Fruit fly (Drosophila melanogaster) whole organism, embryonic: Measurements from ENCODE around the gene CG31627.

Source experiments
- Asciz ChIP-seq: fragments of 200-800 bp; sonication (Bioruptor generic); optimal IDR thresholded peaks from 2 replicates; lab custom pipeline; 2017; ENCODE audit warnings: missing biosample characterization, mild to moderate bottlenecking, missing genetic modification characterization, missing genetic modification reagents
- B-H2 ChIP-seq: fragments of 200-800 bp; sonication (Bioruptor generic); optimal IDR thresholded peaks from 2 replicates; lab custom pipeline; 2018; ENCODE audit warnings: missing biosample characterization, mild to moderate bottlenecking, missing genetic modification characterization
- Bdp1 ChIP-seq: fragments of 200-800 bp; sonication (Bioruptor generic); optimal IDR thresholded peaks from 3 replicates; lab custom pipeline; 2016; ENCODE audit warnings: missing biosample characterization, missing genetic modification characterization
- CG10267 ChIP-seq: fragments of 200-800 bp; sonication (Bioruptor generic); optimal IDR thresholded peaks from 2 replicates; lab custom pipeline; 2018; ENCODE audit warnings: missing biosample characterization, mild to moderate bottlenecking, missing genetic modification characterization, moderate library complexity
- CG10543 ChIP-seq: fragments of 200-800 bp; sonication (Bioruptor generic); optimal IDR thresholded peaks from 3 replicates; lab custom pipeline; 2017; ENCODE audit warnings: missing biosample characterization, mild to moderate bottlenecking, missing genetic modification characterization, moderate library complexity
- CG10959 ChIP-seq: fragments of 200-800 bp; sonication (Bioruptor generic); IDR thresholded peaks from 2 replicates; pipeline ENCODE4 v1.3.6; 2022; ENCODE audit warnings: missing biosample characterization, missing genetic modification characterization
- CG11504 ChIP-seq: fragments of 200-800 bp; sonication (Bioruptor generic); optimal IDR thresholded peaks from 3 replicates; lab custom pipeline; 2019; ENCODE audit warnings: missing biosample characterization, mild to moderate bottlenecking, missing genetic modification characterization, moderate library complexity
- CG11560 ChIP-seq: fragments of 200-800 bp; sonication (Bioruptor generic); IDR thresholded peaks from 3 replicates; pipeline ENCODE4 v1.3.6; 2022; ENCODE audit warnings: missing biosample characterization, missing genetic modification characterization
- CG11723 ChIP-seq: fragments of 200-800 bp; sonication (Bioruptor generic); optimal IDR thresholded peaks from 2 replicates; lab custom pipeline; 2017; ENCODE audit warnings: missing biosample characterization, mild to moderate bottlenecking, missing genetic modification characterization
- CG12071 ChIP-seq: fragments of 200-800 bp; sonication (Bioruptor generic); optimal IDR thresholded peaks from 3 replicates; lab custom pipeline; 2018; ENCODE audit warnings: missing biosample characterization, mild to moderate bottlenecking, missing genetic modification characterization
- CG13123 ChIP-seq: fragments of 200-800 bp; sonication (Bioruptor generic); optimal IDR thresholded peaks from 2 replicates; lab custom pipeline; 2016; ENCODE audit warnings: missing biosample characterization, missing genetic modification characterization
- CG14014 ChIP-seq: fragments of 200-800 bp; sonication (Bioruptor generic); IDR thresholded peaks from 2 replicates; pipeline ENCODE4 v1.3.6; 2022; ENCODE audit warnings: missing biosample characterization, missing genetic modification characterization
- CG14441 ChIP-seq: fragments of 200-800 bp; sonication (Bioruptor generic); IDR thresholded peaks from 2 replicates; pipeline ENCODE4 v1.3.6; 2022; ENCODE audit warnings: missing biosample characterization, missing genetic modification characterization
- CG16779 ChIP-seq: fragments of 200-800 bp; sonication (Bioruptor generic); IDR thresholded peaks from 2 replicates; pipeline ENCODE4 v1.3.6; 2022; ENCODE audit warnings: missing biosample characterization, missing genetic modification characterization
- CG17359 ChIP-seq: fragments of 200-800 bp; sonication (Bioruptor generic); optimal IDR thresholded peaks from 3 replicates; lab custom pipeline; 2018; ENCODE audit warnings: missing biosample characterization, mild to moderate bottlenecking, missing genetic modification characterization, moderate library complexity
- CG17568 ChIP-seq: fragments of 200-800 bp; sonication (Bioruptor generic); optimal IDR thresholded peaks from 2 replicates; lab custom pipeline; 2018; ENCODE audit warnings: missing biosample characterization, mild to moderate bottlenecking, missing genetic modification characterization, moderate library complexity
- CG1792 ChIP-seq: fragments of 200-800 bp; sonication (Bioruptor generic); optimal IDR thresholded peaks from 2 replicates; lab custom pipeline; 2016; ENCODE audit warnings: missing biosample characterization, missing genetic modification characterization
- CG2712 ChIP-seq: fragments of 200-800 bp; optimal IDR thresholded peaks from 3 replicates; lab custom pipeline; 2019; ENCODE audit warnings: missing biosample characterization, mild to moderate bottlenecking, missing genetic modification characterization, moderate library complexity
- CG31365 ChIP-seq: fragments of 200-800 bp; sonication (Bioruptor generic); optimal IDR thresholded peaks from 2 replicates; lab custom pipeline; 2018; ENCODE audit warnings: missing biosample characterization, mild to moderate bottlenecking, missing genetic modification characterization
- CG32532 ChIP-seq: fragments of 200-800 bp; sonication (Bioruptor generic); IDR thresholded peaks from 2 replicates; pipeline ENCODE4 v1.3.6; 2022; ENCODE audit warnings: missing biosample characterization, missing genetic modification characterization
- CG32772 ChIP-seq: fragments of 200-800 bp; sonication (Bioruptor generic); IDR thresholded peaks from 2 replicates; pipeline ENCODE4 v1.3.6; 2022; ENCODE audit warnings: missing biosample characterization, missing genetic modification characterization
- CG34376 ChIP-seq: fragments of 200-800 bp; sonication (Bioruptor generic); optimal IDR thresholded peaks from 2 replicates; lab custom pipeline; 2018; ENCODE audit warnings: missing biosample characterization, mild to moderate bottlenecking, missing genetic modification characterization
- CG4360 ChIP-seq: fragments of 200-800 bp; sonication (Bioruptor generic); IDR thresholded peaks from 2 replicates; pipeline ENCODE4 v1.3.6; 2022; ENCODE audit warnings: missing biosample characterization, missing genetic modification characterization
- CG6765 ChIP-seq: fragments of 200-800 bp; sonication (Bioruptor generic); optimal IDR thresholded peaks from 3 replicates; lab custom pipeline; 2017; ENCODE audit warnings: missing biosample characterization, mild to moderate bottlenecking, missing genetic modification characterization
- CG7556 ChIP-seq: fragments of 200-800 bp; sonication (Bioruptor generic); optimal IDR thresholded peaks from 2 replicates; lab custom pipeline; 2017; ENCODE audit warnings: missing biosample characterization, mild to moderate bottlenecking, missing genetic modification characterization
- CG9727 ChIP-seq: fragments of 200-800 bp; sonication (Bioruptor generic); optimal IDR thresholded peaks from 3 replicates; lab custom pipeline; 2017; ENCODE audit warnings: missing biosample characterization, mild to moderate bottlenecking, missing genetic modification characterization
- CG9932 ChIP-seq: fragments of 200-800 bp; sonication (Bioruptor generic); IDR thresholded peaks from 2 replicates; pipeline ENCODE4 v1.3.6; 2022; ENCODE audit warnings: missing biosample characterization, missing genetic modification characterization
- CHES-1-like ChIP-seq: fragments of 200-800 bp; sonication (Bioruptor generic); optimal IDR thresholded peaks from 2 replicates; lab custom pipeline; 2016; ENCODE audit warnings: missing biosample characterization, missing genetic modification characterization
- Camta ChIP-seq: fragments of 200-800 bp; sonication (Bioruptor generic); optimal IDR thresholded peaks from 2 replicates; lab custom pipeline; 2016; ENCODE audit warnings: missing biosample characterization, missing genetic modification characterization
- Chrac-16 ChIP-seq: fragments of 200-800 bp; sonication (Bioruptor generic); optimal IDR thresholded peaks from 3 replicates; lab custom pipeline; 2016; ENCODE audit warnings: missing biosample characterization, missing genetic modification characterization
- Mrtf ChIP-seq: fragments of 200-800 bp; sonication (Bioruptor generic); IDR thresholded peaks from 3 replicates; pipeline ENCODE4 v1.3.6; 2022; ENCODE audit warnings: missing biosample characterization, missing genetic modification characterization
- NC2α ChIP-seq: fragments of 200-800 bp; sonication (Bioruptor generic); optimal IDR thresholded peaks from 2 replicates; lab custom pipeline; 2016; ENCODE audit warnings: missing biosample characterization, missing genetic modification characterization
- Neu2 ChIP-seq: fragments of 200-800 bp; sonication (Bioruptor generic); optimal IDR thresholded peaks from 3 replicates; lab custom pipeline; 2016; ENCODE audit warnings: missing biosample characterization, missing genetic modification characterization, borderline replicate concordance
- Opbp ChIP-seq: fragments of 200-800 bp; sonication (Bioruptor generic); IDR thresholded peaks from 3 replicates; pipeline ENCODE4 v1.3.6; 2022; ENCODE audit warnings: missing biosample characterization, missing genetic modification characterization; ENCODE audit not compliant: partially characterized antibody
- Pdp1 ChIP-seq, 2 experiments: fragments of 200-800 bp; sonication (Bioruptor generic); optimal IDR thresholded peaks; 3 replicates each; lab custom pipeline; 2016; ENCODE audit warnings: missing biosample characterization in 2 of 2, missing genetic modification characterization in 2 of 2, mild to moderate bottlenecking in 1 of 2, moderate library complexity in 1 of 2
- Sox102F ChIP-seq: fragments of 200-800 bp; sonication (Bioruptor generic); optimal IDR thresholded peaks from 2 replicates; lab custom pipeline; 2018; ENCODE audit warnings: missing biosample characterization, mild to moderate bottlenecking, missing genetic modification characterization, moderate library complexity
- cg ChIP-seq: fragments of 200-800 bp; sonication (Bioruptor generic); optimal IDR thresholded peaks from 3 replicates; lab custom pipeline; 2019; ENCODE audit warnings: missing biosample characterization, mild to moderate bottlenecking, missing genetic modification characterization, moderate library complexity
- croc ChIP-seq: fragments of 200-800 bp; sonication (Bioruptor generic); conservative IDR thresholded peaks from 3 replicates; pipeline ENCODE4 v1.3.6; 2022; ENCODE audit warnings: missing biosample characterization, missing genetic modification characterization
- fd3F ChIP-seq: fragments of 200-800 bp; sonication (Bioruptor generic); optimal IDR thresholded peaks from 2 replicates; lab custom pipeline; 2018; ENCODE audit warnings: missing biosample characterization, mild to moderate bottlenecking, missing genetic modification characterization, moderate library complexity
- fu2 ChIP-seq: fragments of 200-800 bp; sonication (Bioruptor generic); optimal IDR thresholded peaks from 2 replicates; lab custom pipeline; 2016; ENCODE audit warnings: missing biosample characterization, missing genetic modification characterization
- ham ChIP-seq: fragments of 200-800 bp; sonication (Bioruptor generic); IDR thresholded peaks from 2 replicates; pipeline ENCODE4 v1.3.6; 2022; ENCODE audit warnings: missing biosample characterization, missing genetic modification characterization
- her ChIP-seq: fragments of 200-800 bp; sonication (Bioruptor generic); optimal IDR thresholded peaks from 2 replicates; lab custom pipeline; 2016; ENCODE audit warnings: missing biosample characterization, missing genetic modification characterization
- klu ChIP-seq: fragments of 200-800 bp; sonication (Bioruptor generic); IDR thresholded peaks from 2 replicates; pipeline ENCODE4 v1.3.6; 2022; ENCODE audit warnings: missing biosample characterization, missing genetic modification characterization
- kni ChIP-seq: fragments of 200-800 bp; sonication (Bioruptor generic); optimal IDR thresholded peaks from 3 replicates; lab custom pipeline; 2017; ENCODE audit warnings: mild to moderate bottlenecking, missing biosample characterization, missing genetic modification reagents, missing genetic modification characterization
- mirr ChIP-seq: fragments of 200-800 bp; sonication (Bioruptor generic); optimal IDR thresholded peaks from 3 replicates; lab custom pipeline; 2018; ENCODE audit warnings: missing biosample characterization, mild to moderate bottlenecking, missing genetic modification characterization
- nerfin-2 ChIP-seq: fragments of 200-800 bp; sonication (Bioruptor generic); IDR thresholded peaks from 2 replicates; pipeline ENCODE4 v1.3.6; 2022; ENCODE audit warnings: missing biosample characterization, missing genetic modification characterization; ENCODE audit not compliant: partially characterized antibody
- odd ChIP-seq: fragments of 200-800 bp; sonication (Bioruptor generic); optimal IDR thresholded peaks from 2 replicates; lab custom pipeline; 2017; ENCODE audit warnings: missing biosample characterization, mild to moderate bottlenecking, missing genetic modification characterization
- pnt ChIP-seq: fragments of 200-800 bp; sonication (Bioruptor generic); optimal IDR thresholded peaks from 3 replicates; lab custom pipeline; 2016; ENCODE audit warnings: missing biosample characterization, missing genetic modification characterization
- sna ChIP-seq: fragments of 200-800 bp; sonication (Bioruptor generic); IDR thresholded peaks from 2 replicates; pipeline ENCODE4 v1.3.6; 2022; ENCODE audit warnings: missing biosample characterization, missing genetic modification characterization; ENCODE audit not compliant: partially characterized antibody
- trh ChIP-seq: fragments of 200-800 bp; sonication (Bioruptor generic); optimal IDR thresholded peaks from 2 replicates; lab custom pipeline; 2016; ENCODE audit warnings: missing biosample characterization, missing genetic modification characterization

The CG31627 gene

dm6 chr2L:21163311-21163842 is 9.6 kb upstream of the CG31627 start, which contains the start of gene Noc2 (continued):
- TF ChIP-seq Camta (GFP tag; lab: Kevin White, UChicago) (peak; percentile 42), CG13123 (GFP tag; lab: Kevin White, UChicago) (no peak), mirr (GFP tag; lab: Kevin White, UChicago) (no peak), CG11504 (tag; lab: Kevin White, UChicago) (peak; percentile 56), cg (GFP tag; lab: Kevin White, UChicago) (no peak), Asciz (GFP tag; lab: Kevin White, UChicago) (no peak), CG9727 (peak; percentile 33), fu2 (GFP tag; lab: Kevin White, UChicago) (no peak), CHES-1-like (peak; percentile 21), fd3F (peak; percentile 29), trh (GFP tag; lab: Kevin White, UChicago) (no peak), B-H2 (peak; percentile 7), CG10959 (GFP tag; lab: Robert Waterston, UW) (no peak), CG17568 (GFP tag; lab: Kevin White, UChicago) (no peak), Chrac-16 (GFP tag; lab: Kevin White, UChicago) (peak; percentile 34), ham (no peak), CG12071 (GFP tag; lab: Kevin White, UChicago) (no peak), CG6765 (GFP tag; lab: Kevin White, UChicago) (peak; percentile 53), odd (GFP tag; lab: Kevin White, UChicago) (no peak), CG10267 (peak; percentile 37), CG17359 (tag; lab: Kevin White, UChicago) (peak; percentile 7), nerfin-2 (GFP tag; lab: Robert Waterston, UW) (no peak), CG11723 (GFP tag; lab: Kevin White, UChicago) (no peak), pnt (peak; percentile 21), CG11560 (tag; lab: Robert Waterston, UW) (no peak), klu (GFP tag; lab: Robert Waterston, UW) (0 out of 2 replicates have a peak, but pooled peaks have one; percentile 27), CG34376 (GFP tag; lab: Kevin White, UChicago) (no peak), Pdp1 (GFP tag; optimal IDR thresholded peaks at IDR 0.05; lab: Kevin White, UChicago) (peak; percentile 11 to 31), CG31365 (tag; lab: Kevin White, UChicago) (no peak), CG10543 (GFP tag; lab: Kevin White, UChicago) (peak; percentile 45), her (GFP tag; lab: Kevin White, UChicago) (no peak), croc (GFP tag; lab: Robert Waterston, UW) (no peak), CG14014 (GFP tag; lab: Robert Waterston, UW) (peak; percentile 58), CG7556 (no peak), CG32532 (GFP tag; lab: Robert Waterston, UW) (peak; percentile 60), CG2712 (tag; lab: Kevin White, UChicago) (peak; percentile 64), CG4360 (GFP tag; lab: Robert Waterston, UW) (no peak), CG9932 (peak; percentile 70), NC2α (GFP tag; lab: Kevin White, UChicago) (no peak), Bdp1 (GFP tag; lab: Kevin White, UChicago) (peak; percentile 25), CG1792 (GFP tag; lab: Kevin White, UChicago) (no peak), Neu2 (GFP tag; lab: Kevin White, UChicago) (no peak), Mrtf (peak; percentile 42; the same call in 2 of the 3 replicates), CG16779 (GFP tag; lab: Robert Waterston, UW) (peak; percentile 65), kni (GFP tag; lab: Kevin White, UChicago) (no peak), CG14441 (GFP tag; lab: Robert Waterston, UW) (peak; percentile 62), sna (no peak), Opbp (GFP tag; lab: Robert Waterston, UW) (no peak), CG32772 (GFP tag; lab: Robert Waterston, UW) (peak; percentile 35; the same call in 1 of the 2 replicates), Sox102F (GFP tag; lab: Kevin White, UChicago) (peak; percentile 39)
